Worm (Caenorhabditis elegans) whole organism, early embryonic: ENCODE measurements around the gene fbxa-102.
A peak's percentile ranks its signal among the peaks of the same experiment; 100 is the strongest.

Experiments used
- B0310.2 ChIP-seq: sonication (generic microtip); optimal IDR thresholded peaks from 2 replicates; lab custom pipeline; 2016; ENCODE audit warnings: mild to moderate bottlenecking, missing genetic modification characterization, missing compliant biosample characterization
- F13C5.2 ChIP-seq: sonication (generic microtip); optimal IDR thresholded peaks from 2 replicates; lab custom pipeline; 2017; ENCODE audit warnings: mild to moderate bottlenecking, missing genetic modification characterization, inconsistent platforms, missing compliant biosample characterization
- aly-1 ChIP-seq: sonication (generic microtip); optimal IDR thresholded peaks from 2 replicates; lab custom pipeline; 2016; ENCODE audit warnings: missing genetic modification characterization, missing compliant biosample characterization
- ama-1 ChIP-seq: fragments of 150-350 bp; optimal IDR thresholded peaks from 2 replicates; lab custom pipeline; 2014
- ceh-13 ChIP-seq: fragments of 200-800 bp; sonication (Bioruptor generic); optimal IDR thresholded peaks from 2 replicates; lab custom pipeline; 2018; ENCODE audit warnings: mild to moderate bottlenecking, missing genetic modification characterization, missing compliant biosample characterization
- ceh-36 ChIP-seq: sonication (generic microtip); optimal IDR thresholded peaks from 2 replicates; lab custom pipeline; 2016; ENCODE audit warnings: missing genetic modification characterization, inconsistent platforms, missing compliant biosample characterization
- ets-7 ChIP-seq: sonication (generic microtip); optimal IDR thresholded peaks from 2 replicates; lab custom pipeline; 2016; ENCODE audit warnings: missing genotype, missing genetic modification characterization, missing compliant biosample characterization
- flt-1 ChIP-seq: fragments of 200-800 bp; sonication (Bioruptor generic); IDR thresholded peaks from 2 replicates; pipeline ENCODE4 v1.3.6; 2022; ENCODE audit warnings: missing genetic modification characterization, missing compliant biosample characterization
- hmbx-1 ChIP-seq: sonication (generic microtip); optimal IDR thresholded peaks from 2 replicates; lab custom pipeline; 2016; ENCODE audit warnings: mild to moderate bottlenecking, missing genetic modification characterization, missing compliant biosample characterization
- hmg-4 ChIP-seq: fragments of 200-800 bp; sonication (Bioruptor generic); optimal IDR thresholded peaks from 2 replicates; lab custom pipeline; 2018; ENCODE audit warnings: mild to moderate bottlenecking, missing genetic modification characterization, missing compliant biosample characterization
- hnd-1 ChIP-seq: sonication (generic microtip); optimal IDR thresholded peaks from 2 replicates; lab custom pipeline; 2016; ENCODE audit warnings: missing genetic modification characterization, missing compliant biosample characterization
- pes-1 ChIP-seq: fragments of 200-800 bp; sonication (Bioruptor generic); IDR thresholded peaks from 2 replicates; pipeline ENCODE4 v1.3.6; 2022; ENCODE audit warnings: missing genetic modification reagents, missing genetic modification characterization, missing compliant biosample characterization
- scrt-1 ChIP-seq: fragments of 200-800 bp; sonication (Bioruptor generic); IDR thresholded peaks from 2 replicates; pipeline ENCODE4 v1.3.6; 2022; ENCODE audit warnings: missing genetic modification characterization, missing compliant biosample characterization
- sea-1 ChIP-seq: fragments of 200-800 bp; sonication (Bioruptor generic); conservative IDR thresholded peaks from 2 replicates; pipeline ENCODE4 v1.3.6; 2022; ENCODE audit warnings: missing genetic modification characterization, missing compliant biosample characterization
- tbx-11 ChIP-seq: fragments of 200-800 bp; sonication (Bioruptor generic); IDR thresholded peaks from 2 replicates; pipeline ENCODE4 v1.3.6; 2022; ENCODE audit warnings: missing genetic modification characterization, missing compliant biosample characterization
- tbx-37 ChIP-seq: fragments of 200-800 bp; sonication (Bioruptor generic); conservative IDR thresholded peaks from 2 replicates; pipeline ENCODE4 v1.3.6; 2022; ENCODE audit warnings: missing genetic modification reagents, missing genetic modification characterization, missing compliant biosample characterization
- tra-4 ChIP-seq: sonication (generic microtip); optimal IDR thresholded peaks from 2 replicates; lab custom pipeline; 2017; ENCODE audit warnings: missing genetic modification characterization, missing compliant biosample characterization

The fbxa-102 gene

ce11 chrV:17531410-17531809 is 37.8 kb upstream of the fbxa-102 start, which contains the start of gene C18D4.4:
C18D4.4 (minus strand) TSS chrV:17531510.
- TF ChIP-seq hnd-1 (tag; lab: Kevin White, UChicago), result no peak

- TF ChIP-seq tbx-11 (GFP tag; lab: Robert Waterston, UW) (no peak), sea-1 (GFP tag; lab: Robert Waterston, UW) (no peak), hmbx-1 (tag; lab: Kevin White, UChicago) (no peak), aly-1 (tag; lab: Kevin White, UChicago) (no peak), ama-1 (lab: Kevin White, UChicago) (no peak), pes-1 (GFP tag; lab: Robert Waterston, UW) (no peak), tra-4 (tag; lab: Kevin White, UChicago) (no peak), ceh-36 (tag; lab: Kevin White, UChicago) (no peak), ceh-13 (GFP tag; lab: Kevin White, UChicago) (no peak), hmg-4 (GFP tag; lab: Kevin White, UChicago) (no peak), tbx-37 (GFP tag; lab: Robert Waterston, UW) (no peak), B0310.2 (tag; lab: Kevin White, UChicago) (no peak), F13C5.2 (tag; lab: Kevin White, UChicago) (no peak), ets-7 (tag; lab: Kevin White, UChicago) (no peak), scrt-1 (no peak), flt-1 (GFP tag; lab: Robert Waterston, UW) (no peak), hnd-1 (tag; lab: Kevin White, UChicago) (no peak)
Measured at ce11 chrV:17530486-17530885, 36.9 kb upstream of the fbxa-102 start, which contains the start of gene C18D4.12. C18D4.12 (minus strand) TSS chrV:17530586.

ce11 chrV:17527729-17528128 is 34.1 kb upstream of the fbxa-102 start, which contains the start of gene srz-90:
srz-90 (plus strand) TSS chrV:17528029.
- no peak for TF ChIP-seq aly-1 (tag; lab: Kevin White, UChicago)
- no peak for TF ChIP-seq ceh-13 (GFP tag; lab: Kevin White, UChicago)
- no peak for TF ChIP-seq sea-1 (GFP tag; lab: Robert Waterston, UW)

- TF ChIP-seq aly-1 (tag; lab: Kevin White, UChicago) (no peak), ceh-13 (GFP tag; lab: Kevin White, UChicago) (no peak), flt-1 (GFP tag; lab: Robert Waterston, UW) (no peak), tra-4 (tag; lab: Kevin White, UChicago) (no peak), hmg-4 (GFP tag; lab: Kevin White, UChicago) (no peak), F13C5.2 (tag; lab: Kevin White, UChicago) (no peak), tbx-11 (GFP tag; lab: Robert Waterston, UW) (no peak), pes-1 (GFP tag; lab: Robert Waterston, UW) (no peak), tbx-37 (GFP tag; lab: Robert Waterston, UW) (no peak), ceh-36 (tag; lab: Kevin White, UChicago) (no peak), ets-7 (tag; lab: Kevin White, UChicago) (no peak), ama-1 (lab: Kevin White, UChicago) (no peak), scrt-1 (no peak), hnd-1 (tag; lab: Kevin White, UChicago) (no peak), B0310.2 (tag; lab: Kevin White, UChicago) (no peak), sea-1 (GFP tag; lab: Robert Waterston, UW) (no peak), hmbx-1 (tag; lab: Kevin White, UChicago) (no peak)
Measured at ce11 chrV:17520735-17521134, 27.1 kb upstream of the fbxa-102 start, which contains the start of gene fbxa-136. fbxa-136 (plus strand) TSS chrV:17521035.

- TF ChIP-seq pes-1 (GFP tag; lab: Robert Waterston, UW) (peak; percentile 51; the same call in 1 of the 2 replicates), tbx-37 (GFP tag; lab: Robert Waterston, UW) (0 out of 2 replicates have a peak, but pooled peaks have one; percentile 8), hmg-4 (GFP tag; lab: Kevin White, UChicago) (no peak)
Measured at ce11 chrV:17513831-17514230, 20.2 kb upstream of the fbxa-102 start.

- TF ChIP-seq hnd-1 (tag; lab: Kevin White, UChicago), result no peak
- TF ChIP-seq B0310.2 (tag; lab: Kevin White, UChicago), result no peak
- TF ChIP-seq tra-4 (tag; lab: Kevin White, UChicago), result no peak
- TF ChIP-seq flt-1 (GFP tag; lab: Robert Waterston, UW), result no peak
- TF ChIP-seq hmbx-1 (tag; lab: Kevin White, UChicago), result no peak
- TF ChIP-seq scrt-1, result no peak
- TF ChIP-seq pes-1 (GFP tag; lab: Robert Waterston, UW), result no peak
- TF ChIP-seq ceh-36 (tag; lab: Kevin White, UChicago), result no peak
- TF ChIP-seq aly-1 (tag; lab: Kevin White, UChicago), result no peak
- TF ChIP-seq ceh-13 (GFP tag; lab: Kevin White, UChicago), result no peak
- no peak for TF ChIP-seq tbx-11 (GFP tag; lab: Robert Waterston, UW)
- TF ChIP-seq tbx-37 (GFP tag; lab: Robert Waterston, UW), result no peak
- TF ChIP-seq hmg-4 (GFP tag; lab: Kevin White, UChicago), result no peak
- no peak for TF ChIP-seq ama-1 (lab: Kevin White, UChicago)
- TF ChIP-seq F13C5.2 (tag; lab: Kevin White, UChicago), result no peak
- no peak for TF ChIP-seq sea-1 (GFP tag; lab: Robert Waterston, UW)
- TF ChIP-seq ets-7 (tag; lab: Kevin White, UChicago), result no peak
Measured at ce11 chrV:17512763-17513162, 19.1 kb upstream of the fbxa-102 start.

ce11 chrV:17508493-17508892 is 14.9 kb upstream of the fbxa-102 start, which contains the start of gene srw-32:
srw-32 (plus strand) TSS chrV:17508793.
- TF ChIP-seq tbx-11 (GFP tag; lab: Robert Waterston, UW) (no peak), tra-4 (tag; lab: Kevin White, UChicago) (no peak), ceh-13 (GFP tag; lab: Kevin White, UChicago) (no peak), ets-7 (tag; lab: Kevin White, UChicago) (no peak), pes-1 (GFP tag; lab: Robert Waterston, UW) (no peak), B0310.2 (tag; lab: Kevin White, UChicago) (no peak), flt-1 (GFP tag; lab: Robert Waterston, UW) (no peak), hmg-4 (GFP tag; lab: Kevin White, UChicago) (no peak), hnd-1 (tag; lab: Kevin White, UChicago) (no peak), tbx-37 (GFP tag; lab: Robert Waterston, UW) (no peak)
